Worm (Caenorhabditis elegans): ENCODE measurements around the gene D2023.3.

- TF ChIP-seq F13H6.1 (tag; optimal IDR thresholded peaks at IDR 0.05) (peak; percentile 90), snpc-4 (tag; optimal IDR thresholded peaks at IDR 0.05) (peak; percentile 45), unc-62 (GFP tag; optimal IDR thresholded peaks at IDR 0.05) (peak; percentile 5), unc-39 (tag; optimal IDR thresholded peaks at IDR 0.05) (no peak)
Observed at ce11 chrV:11764373-11764954, 47.4 kb downstream of the D2023.3 start, which contains the start of the genes F55A11.1 and syx-5.

All from whole organism, L2 larva.